Fruit fly (Drosophila melanogaster) whole organism: ENCODE measurements around the gene CG12012.

Experiments used
- CG8478 ChIP-seq: fragments of >200 bp; optimal IDR thresholded peaks from 2 replicates; lab custom pipeline; 2018; ENCODE audit warnings: inconsistent platforms
- Dll ChIP-seq: fragments of >200 bp; optimal IDR thresholded peaks from 2 replicates; lab custom pipeline; 2017
- EcR ChIP-seq, 2 experiments: fragments of >200 bp; optimal IDR thresholded peaks; 2 replicates each; lab custom pipeline; 2017; ENCODE audit warnings: missing biosample characterization in 2 of 2, missing genetic modification characterization in 2 of 2, missing genetic modification reagents in 2 of 2
- pan ChIP-seq: fragments of >200 bp; optimal IDR thresholded peaks from 2 replicates; lab custom pipeline; 2017
- psq ChIP-seq: fragments of >200 bp; optimal IDR thresholded peaks from 2 replicates; lab custom pipeline; 2017
- usp ChIP-seq: fragments of >200 bp; optimal IDR thresholded peaks from 2 replicates; lab custom pipeline; 2017; ENCODE audit warnings: missing biosample characterization, missing genetic modification characterization, mixed read lengths

Gene CG12012

DNA sequence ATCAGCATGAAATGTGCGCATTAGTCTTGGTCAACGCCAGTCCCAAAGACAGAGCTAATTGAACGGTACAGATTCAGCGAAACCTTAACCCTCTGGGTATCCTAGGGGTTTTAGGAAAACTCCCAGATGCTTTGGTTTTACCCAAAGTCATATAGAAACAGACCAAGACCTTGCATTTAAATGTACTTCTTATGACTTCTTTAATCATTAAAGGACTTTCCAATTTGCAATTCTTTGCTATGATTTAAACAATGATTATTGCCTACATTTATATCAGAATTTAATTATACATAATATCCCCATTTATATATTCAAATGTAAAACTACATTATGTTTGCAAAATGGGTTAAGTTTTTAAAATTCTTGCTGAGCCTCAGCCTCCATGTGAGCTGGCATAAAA lies 46.4 kb downstream of the CG12012 start:
- TF ChIP-seq EcR (GFP tag; optimal IDR thresholded peaks at IDR 0.05; lab: Kevin White, UChicago), result no peak
- no peak for TF ChIP-seq Dll (lab: Kevin White, UChicago)
- TF ChIP-seq pan (lab: Kevin White, UChicago), result no peak
- no peak for TF ChIP-seq CG8478
- no peak for TF ChIP-seq usp (GFP tag; lab: Kevin White, UChicago)
- no peak for TF ChIP-seq psq (lab: Kevin White, UChicago)

DNA sequence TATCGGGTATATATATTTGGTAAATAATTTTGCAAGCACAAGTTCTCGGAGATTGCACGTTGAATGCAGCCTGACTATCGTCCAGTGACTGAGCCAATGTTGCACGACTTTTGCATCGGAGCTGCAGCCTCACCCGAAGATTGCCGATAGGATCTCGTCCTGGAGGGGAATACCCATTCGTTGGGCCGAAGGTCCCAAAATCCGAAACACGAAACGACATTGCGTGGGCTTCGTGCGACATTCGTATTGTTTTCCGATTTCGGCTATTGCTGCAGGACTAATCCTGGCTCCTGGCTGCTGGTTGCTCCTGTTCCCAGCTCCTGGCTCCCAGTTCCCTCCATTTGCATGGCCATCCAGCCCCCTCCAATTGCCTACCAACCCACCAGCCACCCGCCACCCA lies 48.3 kb downstream of the CG12012 start, which contains the start of gene sty:
sty (minus strand) TSS at position 90 of the 400 bp plus-strand sequence.
- TF ChIP-seq EcR (GFP tag; optimal IDR thresholded peaks at IDR 0.05; lab: Kevin White, UChicago), result no peak
- TF ChIP-seq pan (lab: Kevin White, UChicago), result no peak

DNA sequence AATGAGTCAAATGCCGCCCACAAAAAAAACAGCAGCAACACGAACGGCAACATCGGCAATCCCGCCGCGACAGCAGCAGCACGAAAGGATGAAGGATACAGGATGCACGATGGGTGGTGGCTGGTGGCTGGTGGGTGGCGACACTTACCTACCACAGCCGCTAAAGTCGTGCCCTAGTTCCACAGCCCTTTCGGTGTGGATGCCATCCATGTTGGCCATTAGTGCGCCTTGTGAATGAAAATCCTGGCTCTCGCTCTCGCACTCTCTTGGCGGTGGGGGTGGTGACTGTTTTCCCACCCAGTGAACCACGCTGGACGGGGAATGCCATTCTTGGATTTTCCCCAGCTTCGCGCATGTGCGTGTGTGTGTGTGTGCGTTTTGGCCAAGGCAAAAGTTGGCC lies 50.5 kb downstream of the CG12012 start:
- TF ChIP-seq psq (lab: Kevin White, UChicago) (no peak), EcR (GFP tag; optimal IDR thresholded peaks at IDR 0.05; lab: Kevin White, UChicago) (no peak), Dll (lab: Kevin White, UChicago) (no peak), usp (GFP tag; lab: Kevin White, UChicago) (no peak), pan (lab: Kevin White, UChicago) (no peak), CG8478 (no peak)
